Fruit fly (Drosophila melanogaster) whole organism, embryonic: ENCODE results near the gene CG6106.

ENCODE experiments used
- Ada2b ChIP-seq: fragments of 200-800 bp; sonication (Bioruptor generic); IDR thresholded peaks from 2 replicates; pipeline ENCODE4 v1.3.6; 2022; ENCODE audit warnings: missing biosample characterization, missing genetic modification characterization
- Bteb2 ChIP-seq: fragments of 200-800 bp; sonication (Bioruptor generic); optimal IDR thresholded peaks from 2 replicates; lab custom pipeline; 2016; ENCODE audit warnings: missing biosample characterization, missing genetic modification characterization
- CG11456 ChIP-seq: fragments of 200-800 bp; sonication (Bioruptor generic); IDR thresholded peaks from 3 replicates; pipeline ENCODE4 v1.3.6; 2022; ENCODE audit warnings: missing biosample characterization, missing genetic modification characterization
- CG12155 ChIP-seq: fragments of 200-800 bp; sonication (Bioruptor generic); optimal IDR thresholded peaks from 3 replicates; lab custom pipeline; 2016; ENCODE audit warnings: missing biosample characterization, missing genetic modification characterization
- CG14014 ChIP-seq: fragments of 200-800 bp; sonication (Bioruptor generic); IDR thresholded peaks from 2 replicates; pipeline ENCODE4 v1.3.6; 2022; ENCODE audit warnings: missing biosample characterization, missing genetic modification characterization
- CG14710 ChIP-seq: fragments of 200-800 bp; sonication (Bioruptor generic); optimal IDR thresholded peaks from 3 replicates; lab custom pipeline; 2019; ENCODE audit warnings: missing biosample characterization, mild to moderate bottlenecking, missing genetic modification characterization, moderate library complexity
- CG17802 ChIP-seq: fragments of 200-800 bp; sonication (Bioruptor generic); optimal IDR thresholded peaks from 2 replicates; lab custom pipeline; 2018; ENCODE audit warnings: missing biosample characterization, mild to moderate bottlenecking, missing genetic modification characterization, moderate library complexity
- CG30431 ChIP-seq: fragments of 200-800 bp; sonication (Bioruptor generic); optimal IDR thresholded peaks from 2 replicates; lab custom pipeline; 2017; ENCODE audit warnings: missing biosample characterization, missing genetic modification characterization
- CG3407 ChIP-seq: fragments of 200-800 bp; sonication (Bioruptor generic); optimal IDR thresholded peaks from 2 replicates; lab custom pipeline; 2018; ENCODE audit warnings: missing biosample characterization, mild to moderate bottlenecking, missing genetic modification characterization
- CG7839 ChIP-seq: fragments of 200-800 bp; sonication (Bioruptor generic); optimal IDR thresholded peaks from 3 replicates; lab custom pipeline; 2018; ENCODE audit warnings: missing biosample characterization, mild to moderate bottlenecking, missing genetic modification characterization, moderate library complexity
- CG8290 ChIP-seq, 3 experiments: fragments of 200-800 bp; sonication (Bioruptor generic); optimal IDR thresholded peaks; 2 replicates each; lab custom pipeline; 2016 to 2019; ENCODE audit warnings: missing biosample characterization in 3 of 3, missing genetic modification characterization in 3 of 3, mild to moderate bottlenecking in 2 of 3, moderate library complexity in 1 of 3
- CG8478 ChIP-seq: fragments of >200 bp; optimal IDR thresholded peaks from 2 replicates; lab custom pipeline; 2018
- CG9932 ChIP-seq: fragments of 200-800 bp; sonication (Bioruptor generic); IDR thresholded peaks from 2 replicates; pipeline ENCODE4 v1.3.6; 2022; ENCODE audit warnings: missing biosample characterization, missing genetic modification characterization
- Doc2 ChIP-seq: fragments of 200-800 bp; sonication (Bioruptor generic); IDR thresholded peaks from 2 replicates; pipeline ENCODE4 v1.3.6; 2022; ENCODE audit warnings: missing biosample characterization, missing genetic modification characterization
- Drgx ChIP-seq: fragments of 200-800 bp; sonication (Bioruptor generic); IDR thresholded peaks from 2 replicates; pipeline ENCODE4 v1.3.6; 2022; ENCODE audit warnings: missing biosample characterization, missing genetic modification characterization
- H15 ChIP-seq: fragments of 200-800 bp; sonication (Bioruptor generic); IDR thresholded peaks from 3 replicates; pipeline ENCODE4 v1.3.6; 2022; ENCODE audit warnings: missing biosample characterization, missing genetic modification characterization
- Hand ChIP-seq: fragments of 200-800 bp; sonication (Bioruptor generic); optimal IDR thresholded peaks from 2 replicates; lab custom pipeline; 2017; ENCODE audit warnings: mild to moderate bottlenecking, missing biosample characterization, missing genetic modification reagents, missing genetic modification characterization
- Med ChIP-seq: fragments of 200-800 bp; sonication (Bioruptor generic); peaks from one replicate; lab custom pipeline; 2016; ENCODE audit warnings: missing biosample characterization, missing genetic modification characterization, mild to moderate bottlenecking, inconsistent platforms, moderate library complexity
- NFAT ChIP-seq: fragments of 200-800 bp; sonication (Bioruptor generic); IDR thresholded peaks from 2 replicates; pipeline ENCODE4 v1.3.6; 2022; ENCODE audit warnings: missing biosample characterization, missing genetic modification characterization
- Six4 ChIP-seq: fragments of 200-800 bp; sonication (Bioruptor generic); optimal IDR thresholded peaks from 2 replicates; lab custom pipeline; 2016; ENCODE audit warnings: missing biosample characterization, missing genetic modification characterization
- Tbp ChIP-seq: fragments of >200 bp; optimal IDR thresholded peaks from 2 replicates; lab custom pipeline; 2018; ENCODE audit warnings: missing biosample characterization, missing genetic modification characterization
- amos ChIP-seq: fragments of 200-800 bp; sonication (Bioruptor generic); IDR thresholded peaks from 2 replicates; pipeline ENCODE4 v1.3.6; 2022; ENCODE audit warnings: missing biosample characterization, missing genetic modification characterization; ENCODE audit not compliant: partially characterized antibody
- ara ChIP-seq: fragments of 200-800 bp; sonication (Bioruptor generic); IDR thresholded peaks from 2 replicates; pipeline ENCODE4 v1.3.6; 2022; ENCODE audit warnings: missing biosample characterization, missing genetic modification characterization
- bowl ChIP-seq: fragments of 200-800 bp; sonication (Bioruptor generic); IDR thresholded peaks from 2 replicates; pipeline ENCODE4 v1.3.6; 2022; ENCODE audit warnings: missing biosample characterization, missing genetic modification characterization
- chinmo ChIP-seq: fragments of 200-800 bp; sonication (Bioruptor generic); IDR thresholded peaks from 4 replicates; pipeline ENCODE4 v1.3.6; 2022; ENCODE audit warnings: missing biosample characterization, missing genetic modification characterization; ENCODE audit not compliant: partially characterized antibody
- crol ChIP-seq: fragments of 200-800 bp; sonication (Bioruptor generic); IDR thresholded peaks from 2 replicates; pipeline ENCODE4 v1.3.6; 2022; ENCODE audit warnings: missing biosample characterization, missing genetic modification characterization
- cwo ChIP-seq: fragments of 200-800 bp; sonication (Bioruptor generic); optimal IDR thresholded peaks from 3 replicates; lab custom pipeline; 2017; ENCODE audit warnings: missing biosample characterization, missing genetic modification characterization, mild to moderate bottlenecking, moderate library complexity, missing genetic modification reagents
- dm ChIP-seq: fragments of 200-800 bp; sonication (Bioruptor generic); optimal IDR thresholded peaks from 3 replicates; lab custom pipeline; 2016; ENCODE audit warnings: missing biosample characterization, missing genetic modification characterization
- fd64A ChIP-seq: fragments of 200-800 bp; sonication (Bioruptor generic); optimal IDR thresholded peaks from 3 replicates; lab custom pipeline; 2018; ENCODE audit warnings: missing biosample characterization, mild to moderate bottlenecking, missing genetic modification characterization
- grau ChIP-seq: fragments of 200-800 bp; optimal IDR thresholded peaks from 3 replicates; lab custom pipeline; 2019; ENCODE audit warnings: missing biosample characterization, mild to moderate bottlenecking, missing genetic modification characterization, moderate library complexity
- otp ChIP-seq: fragments of 200-800 bp; sonication (Bioruptor generic); IDR thresholded peaks from 3 replicates; pipeline ENCODE4, ENCODE4 v1.3.6; 2022; ENCODE audit warnings: missing biosample characterization, missing genetic modification characterization
- psq ChIP-seq: fragments of 200-800 bp; sonication (Bioruptor generic); optimal IDR thresholded peaks from 2 replicates; lab custom pipeline; 2017; ENCODE audit warnings: missing biosample characterization, missing genetic modification characterization
- row ChIP-seq: fragments of 200-800 bp; sonication (Bioruptor generic); IDR thresholded peaks from 3 replicates; pipeline ENCODE4 v1.3.6; 2022; ENCODE audit warnings: missing biosample characterization, missing genetic modification characterization
- so ChIP-seq: fragments of 200-800 bp; sonication (Bioruptor generic); IDR thresholded peaks from 3 replicates; pipeline ENCODE4 v1.3.6; 2022; ENCODE audit warnings: missing biosample characterization, missing genetic modification characterization
- wdn ChIP-seq: fragments of 200-800 bp; sonication (Bioruptor generic); IDR thresholded peaks from 2 replicates; pipeline ENCODE4 v1.3.6; 2022; ENCODE audit warnings: missing biosample characterization, missing genetic modification characterization

Gene CG6106

DNA sequence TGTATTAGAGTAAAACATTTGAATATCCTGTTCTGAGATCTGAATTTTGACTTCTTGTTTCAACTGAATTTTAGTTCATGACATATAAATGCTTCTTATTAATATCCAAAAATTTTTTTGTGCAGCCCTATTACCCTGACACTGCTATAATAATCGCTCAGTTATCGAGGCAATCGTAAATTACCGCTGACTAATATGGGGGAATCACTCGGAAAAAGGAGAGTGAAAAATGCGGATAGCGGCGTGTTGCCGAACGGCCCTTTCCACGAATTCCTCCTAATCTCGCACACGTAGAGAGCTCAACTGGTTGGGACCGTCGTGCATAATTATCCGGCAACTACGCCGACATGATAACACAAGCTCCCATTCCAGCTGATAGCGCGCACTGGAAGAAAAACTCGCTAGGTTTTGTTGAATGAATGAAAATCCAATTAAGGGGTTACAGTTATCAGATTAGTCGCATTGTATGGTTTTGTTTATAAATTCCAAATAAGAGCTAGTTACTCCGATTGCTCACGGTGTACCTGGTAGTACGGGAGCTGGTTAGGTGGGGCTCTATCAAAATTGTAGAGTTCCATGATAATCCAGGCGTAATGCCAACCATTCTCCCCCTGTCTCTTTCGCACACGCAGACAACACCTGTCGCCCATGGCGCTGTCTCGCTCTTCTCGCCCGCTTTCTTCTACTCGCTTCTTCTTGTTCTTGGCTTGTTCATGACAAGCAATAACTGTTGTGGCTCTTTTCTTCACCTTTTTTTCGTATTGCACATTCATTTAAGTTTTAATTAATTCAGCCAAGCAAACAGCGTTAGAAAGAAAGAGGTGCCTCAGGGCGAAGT, 9.3 kb downstream of the CG6106 start (continued):
- TF ChIP-seq wdn (peak; percentile 80), Bteb2 (GFP tag; lab: Kevin White, UChicago) (peak; percentile 46), H15 (peak; percentile 71), CG3407 (GFP tag; lab: Kevin White, UChicago) (no peak), CG14710 (tag; lab: Kevin White, UChicago) (peak; percentile 5), grau (tag; lab: Kevin White, UChicago) (peak; percentile 71), Tbp (no peak), Six4 (GFP tag; lab: Kevin White, UChicago) (no peak), ara (GFP tag; lab: Robert Waterston, UW) (peak; percentile 21; the same call in 1 of the 2 replicates), otp (GFP tag; lab: Robert Waterston, UW) (peak; percentile 77; the same call in 2 of the 3 replicates), CG8290 (GFP tag; optimal IDR thresholded peaks at IDR 0.05; lab: Kevin White, UChicago) (no peak), CG8290 (tag; optimal IDR thresholded peaks at IDR 0.05; lab: Kevin White, UChicago) (peak in 1 of 2 experiments; percentile 97), psq (GFP tag; lab: Kevin White, UChicago) (no peak), CG8478 (no peak), dm (GFP tag; lab: Kevin White, UChicago) (no peak), fd64A (GFP tag; lab: Kevin White, UChicago) (no peak), Doc2 (peak; percentile 17; the same call in 1 of the 2 replicates), Hand (GFP tag; lab: Kevin White, UChicago) (peak; percentile 82), CG30431 (GFP tag; lab: Kevin White, UChicago) (peak; percentile 40), CG12155 (GFP tag; lab: Kevin White, UChicago) (peak; percentile 66)

DNA sequence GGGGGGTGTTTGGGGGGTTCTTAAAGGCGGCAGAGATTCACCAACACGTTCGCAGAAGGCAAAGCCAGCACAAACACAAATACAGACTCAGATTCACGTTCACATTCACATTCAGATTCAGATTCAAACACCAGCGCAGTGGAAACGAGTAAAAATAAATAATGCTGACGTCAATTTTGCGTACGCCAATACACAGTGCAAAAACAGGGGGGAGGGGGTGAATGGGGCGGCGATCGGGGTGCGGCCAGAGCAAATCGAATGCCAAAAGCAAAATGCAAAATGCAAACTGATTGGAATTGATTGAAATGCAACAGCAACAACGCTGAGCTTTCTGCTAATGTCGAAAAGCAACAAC, 9.9 kb downstream of the CG6106 start:
- 0 out of 2 replicates have a peak, but pooled peaks have one; percentile 49 for TF ChIP-seq crol (GFP tag; lab: Robert Waterston, UW)
- TF ChIP-seq Drgx, result peak; percentile 36; the same call in 1 of the 2 replicates
- TF ChIP-seq chinmo (GFP tag; lab: Robert Waterston, UW), result 0 out of 4 replicates have a peak, but pooled peaks have one; percentile 72
- TF ChIP-seq so, result no peak

DNA sequence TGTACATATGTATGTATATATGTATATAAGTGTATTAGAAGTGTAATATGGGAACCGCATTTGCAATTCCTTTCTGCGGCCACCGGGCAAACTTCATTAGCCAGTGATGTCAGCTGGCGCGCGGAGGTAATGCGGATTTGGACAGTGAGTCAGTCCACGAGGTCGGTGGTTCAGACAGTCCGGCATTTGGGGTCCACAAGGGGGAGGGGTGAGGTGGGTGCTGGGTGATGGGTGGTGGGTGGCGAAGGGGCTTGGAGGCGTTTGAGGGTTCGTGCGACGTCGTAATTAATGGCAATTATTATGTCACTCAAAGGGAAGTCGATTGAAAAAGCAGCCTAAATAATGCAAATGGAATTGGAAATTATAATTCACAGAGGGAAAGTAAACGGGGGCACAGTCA, 11.1 kb downstream of the CG6106 start:
- TF ChIP-seq Med (GFP tag; lab: Kevin White, UChicago), result peak; percentile 12
- TF ChIP-seq CG7839 (tag; lab: Kevin White, UChicago), result no peak
- TF ChIP-seq NFAT (GFP tag; lab: Robert Waterston, UW), result 0 out of 2 replicates have a peak, but pooled peaks have one; percentile 1
- 0 out of 4 replicates have a peak, but pooled peaks have one; percentile 40 for TF ChIP-seq chinmo (GFP tag; lab: Robert Waterston, UW)
- no peak for TF ChIP-seq amos (GFP tag; lab: Robert Waterston, UW)
- TF ChIP-seq crol (GFP tag; lab: Robert Waterston, UW), result peak; percentile 56
- peak; percentile 5; the same call in 1 of the 3 replicates for TF ChIP-seq CG11456 (GFP tag; lab: Robert Waterston, UW)
- no peak for TF ChIP-seq Ada2b
- TF ChIP-seq CG17802 (tag; lab: Kevin White, UChicago), result no peak
- TF ChIP-seq bowl (GFP tag; lab: Robert Waterston, UW), result no peak
- peak; percentile 5 for TF ChIP-seq cwo (GFP tag; lab: Kevin White, UChicago)
- no peak for TF ChIP-seq CG14014 (GFP tag; lab: Robert Waterston, UW)
- 0 out of 3 replicates have a peak, but pooled peaks have one; percentile 4 for TF ChIP-seq row (GFP tag; lab: Robert Waterston, UW)
- 0 out of 2 replicates have a peak, but pooled peaks have one; percentile 29 for TF ChIP-seq CG9932 (GFP tag; lab: Robert Waterston, UW)
- TF ChIP-seq, all 482 proteins: peak for 8
